Fruit fly (Drosophila melanogaster) whole organism, embryonic: Measurements from ENCODE around the gene CG5087.

ENCODE experiments used
- Abd-B ChIP-seq: fragments of 200-800 bp; sonication (Bioruptor generic); optimal IDR thresholded peaks from 2 replicates; lab custom pipeline; 2018; ENCODE audit warnings: missing biosample characterization, mild to moderate bottlenecking, missing genetic modification characterization, moderate library complexity
- Adf1 ChIP-seq: fragments of 200-800 bp; sonication (Bioruptor generic); IDR thresholded peaks from 2 replicates; pipeline ENCODE4 v1.3.6; 2022; ENCODE audit warnings: missing biosample characterization, missing genetic modification characterization
- Antp ChIP-seq: fragments of 200-800 bp; sonication (Bioruptor generic); optimal IDR thresholded peaks from 3 replicates; lab custom pipeline; 2016; ENCODE audit warnings: missing biosample characterization, missing genetic modification characterization
- Atf6 ChIP-seq: fragments of 200-800 bp; sonication (Bioruptor generic); IDR thresholded peaks from 2 replicates; pipeline ENCODE4 v1.3.6; 2022; ENCODE audit warnings: missing biosample characterization, missing genetic modification characterization
- Bteb2 ChIP-seq: fragments of 200-800 bp; sonication (Bioruptor generic); optimal IDR thresholded peaks from 2 replicates; lab custom pipeline; 2016; ENCODE audit warnings: missing biosample characterization, missing genetic modification characterization
- CG10267 ChIP-seq: fragments of 200-800 bp; sonication (Bioruptor generic); optimal IDR thresholded peaks from 2 replicates; lab custom pipeline; 2018; ENCODE audit warnings: missing biosample characterization, mild to moderate bottlenecking, missing genetic modification characterization, moderate library complexity
- CG10431 ChIP-seq: fragments of 200-800 bp; sonication (Bioruptor generic); optimal IDR thresholded peaks from 3 replicates; lab custom pipeline; 2018; ENCODE audit warnings: missing biosample characterization, mild to moderate bottlenecking, missing genetic modification characterization
- CG10654 ChIP-seq: fragments of 200-800 bp; sonication (Bioruptor generic); optimal IDR thresholded peaks from 2 replicates; lab custom pipeline; 2016; ENCODE audit warnings: missing biosample characterization, missing genetic modification characterization
- CG11504 ChIP-seq: fragments of 200-800 bp; sonication (Bioruptor generic); optimal IDR thresholded peaks from 3 replicates; lab custom pipeline; 2019; ENCODE audit warnings: missing biosample characterization, mild to moderate bottlenecking, missing genetic modification characterization, moderate library complexity
- CG1233 ChIP-seq: fragments of 200-800 bp; sonication (Bioruptor generic); optimal IDR thresholded peaks from 4 replicates; lab custom pipeline; 2018; ENCODE audit warnings: missing biosample characterization, mild to moderate bottlenecking, missing genetic modification characterization
- CG12744 ChIP-seq: fragments of 200-800 bp; sonication (Bioruptor generic); optimal IDR thresholded peaks from 2 replicates; lab custom pipeline; 2016; ENCODE audit warnings: missing biosample characterization, missing genetic modification characterization
- CG12769 ChIP-seq: fragments of 200-800 bp; sonication (Bioruptor generic); optimal IDR thresholded peaks from 2 replicates; lab custom pipeline; 2019; ENCODE audit warnings: missing biosample characterization, mild to moderate bottlenecking, missing genetic modification characterization, moderate library complexity
- CG14050 ChIP-seq: fragments of 200-800 bp; sonication (Bioruptor generic); IDR thresholded peaks from 3 replicates; pipeline ENCODE4 v1.3.6; 2022; ENCODE audit warnings: missing biosample characterization, missing genetic modification characterization
- CG15011 ChIP-seq: fragments of 200-800 bp; sonication (Bioruptor generic); optimal IDR thresholded peaks from 3 replicates; lab custom pipeline; 2018; ENCODE audit warnings: missing biosample characterization, mild to moderate bottlenecking, missing genetic modification characterization
- CG15514 ChIP-seq: fragments of 200-800 bp; sonication (Bioruptor generic); optimal IDR thresholded peaks from 3 replicates; lab custom pipeline; 2017; ENCODE audit warnings: missing biosample characterization, missing genetic modification characterization, mild to moderate bottlenecking, moderate library complexity, missing genetic modification reagents
- CG1792 ChIP-seq: fragments of 200-800 bp; sonication (Bioruptor generic); optimal IDR thresholded peaks from 2 replicates; lab custom pipeline; 2016; ENCODE audit warnings: missing biosample characterization, missing genetic modification characterization
- CG18476 ChIP-seq: fragments of 200-800 bp; sonication (Bioruptor generic); optimal IDR thresholded peaks from 2 replicates; lab custom pipeline; 2016; ENCODE audit warnings: missing biosample characterization, mild to moderate bottlenecking, missing genetic modification characterization
- CG18619 ChIP-seq: fragments of 200-800 bp; sonication (Bioruptor generic); optimal IDR thresholded peaks from 3 replicates; lab custom pipeline; 2017; ENCODE audit warnings: missing biosample characterization, mild to moderate bottlenecking, missing genetic modification characterization
- CG2875 ChIP-seq: fragments of 200-800 bp; sonication (Bioruptor generic); optimal IDR thresholded peaks from 2 replicates; lab custom pipeline; 2017; ENCODE audit warnings: missing biosample characterization, mild to moderate bottlenecking, missing genetic modification characterization, missing genetic modification reagents
- CG32767 ChIP-seq: fragments of 200-800 bp; sonication (Bioruptor generic); IDR thresholded peaks from 2 replicates; pipeline ENCODE4 v1.3.6; 2022; ENCODE audit warnings: missing biosample characterization, missing genetic modification characterization
- CG4404 ChIP-seq: fragments of 200-800 bp; sonication (Bioruptor generic); IDR thresholded peaks from 2 replicates; pipeline ENCODE4 v1.3.6; 2022; ENCODE audit warnings: missing biosample characterization, missing genetic modification characterization
- CG6175 ChIP-seq: fragments of 200-800 bp; sonication (Bioruptor generic); IDR thresholded peaks from 3 replicates; pipeline ENCODE4 v1.3.6; 2022; ENCODE audit warnings: missing biosample characterization, missing genetic modification characterization
- CG8359 ChIP-seq: fragments of 200-800 bp; sonication (Bioruptor generic); optimal IDR thresholded peaks from 2 replicates; lab custom pipeline; 2017; ENCODE audit warnings: missing biosample characterization, mild to moderate bottlenecking, missing genetic modification characterization, borderline replicate concordance
- CG8388 ChIP-seq: fragments of 200-800 bp; sonication (Bioruptor generic); optimal IDR thresholded peaks from 2 replicates; lab custom pipeline; 2019; ENCODE audit warnings: missing biosample characterization, mild to moderate bottlenecking, missing genetic modification characterization, moderate library complexity
- CkIIα-i1 ChIP-seq: fragments of 200-800 bp; sonication (Bioruptor generic); IDR thresholded peaks from 2 replicates; pipeline ENCODE4 v1.3.6; 2022; ENCODE audit warnings: missing biosample characterization, missing genetic modification characterization
- D ChIP-seq, 2 experiments: fragments of 200-800 bp in 1 of 2; fragments of >200 bp in 1 of 2; sonication (Bioruptor generic) in 1 of 2; optimal IDR thresholded peaks; 2 replicates in 1 of 2; 3 replicates in 1 of 2; lab custom pipeline; 2017; ENCODE audit warnings: mild to moderate bottlenecking in 1 of 2, missing biosample characterization in 1 of 2, missing genetic modification characterization in 1 of 2, missing genetic modification reagents in 1 of 2
- Dbx ChIP-seq: fragments of 200-800 bp; sonication (Bioruptor generic); IDR thresholded peaks from 3 replicates; pipeline ENCODE4 v1.3.6; 2022; ENCODE audit warnings: missing biosample characterization, missing genetic modification characterization
- Dfd ChIP-seq, 2 experiments: fragments of >200 bp; optimal IDR thresholded peaks; 2 replicates each; lab custom pipeline; 2017; ENCODE audit warnings: missing biosample characterization in 2 of 2, missing genetic modification characterization in 2 of 2
- Hsf ChIP-seq: fragments of 200-800 bp; sonication (Bioruptor generic); optimal IDR thresholded peaks from 3 replicates; lab custom pipeline; 2016; ENCODE audit warnings: missing biosample characterization, missing genetic modification characterization
- Lhr ChIP-seq: fragments of 200-800 bp; sonication (Bioruptor generic); optimal IDR thresholded peaks from 3 replicates; lab custom pipeline; 2017; ENCODE audit warnings: mild to moderate bottlenecking, missing biosample characterization, missing genetic modification reagents, missing genetic modification characterization
- Lpt ChIP-seq: fragments of >200 bp; optimal IDR thresholded peaks from 2 replicates; lab custom pipeline; 2018; ENCODE audit warnings: missing biosample characterization, missing genetic modification characterization
- Med ChIP-seq: fragments of 200-800 bp; sonication (Bioruptor generic); peaks from one replicate; lab custom pipeline; 2016; ENCODE audit warnings: missing biosample characterization, missing genetic modification characterization, mild to moderate bottlenecking, inconsistent platforms, moderate library complexity
- Meics ChIP-seq: fragments of 200-800 bp; sonication (Bioruptor generic); optimal IDR thresholded peaks from 2 replicates; lab custom pipeline; 2017; ENCODE audit warnings: missing biosample characterization, mild to moderate bottlenecking, missing genetic modification characterization
- Mes4 ChIP-seq: fragments of 200-800 bp; sonication (Bioruptor generic); optimal IDR thresholded peaks from 2 replicates; lab custom pipeline; 2016; ENCODE audit warnings: missing biosample characterization, missing genetic modification characterization
- Mrtf ChIP-seq: fragments of 200-800 bp; sonication (Bioruptor generic); IDR thresholded peaks from 3 replicates; pipeline ENCODE4 v1.3.6; 2022; ENCODE audit warnings: missing biosample characterization, missing genetic modification characterization
- Ravus ChIP-seq: fragments of 200-800 bp; sonication (Bioruptor generic); IDR thresholded peaks from 2 replicates; pipeline ENCODE4 v1.3.6; 2022; ENCODE audit warnings: missing biosample characterization, missing genetic modification characterization
- Trl ChIP-seq, 3 experiments: fragments of >200 bp in 2 of 3; fragments of 200-800 bp in 1 of 3; sonication (Bioruptor generic) in 1 of 3; optimal IDR thresholded peaks; 2 replicates in 1 of 3; 3 replicates in 2 of 3; lab custom pipeline; 2016 to 2017; ENCODE audit warnings: missing biosample characterization in 1 of 3, missing genetic modification characterization in 1 of 3
- ab ChIP-seq: fragments of 200-800 bp; sonication (Bioruptor generic); optimal IDR thresholded peaks from 2 replicates; lab custom pipeline; 2016; ENCODE audit warnings: missing biosample characterization, missing genetic modification characterization
- chif ChIP-seq, 2 experiments: fragments of 200-800 bp; sonication (Bioruptor generic); optimal IDR thresholded peaks; 3 replicates each; lab custom pipeline; 2016; ENCODE audit warnings: missing biosample characterization in 2 of 2, missing genetic modification characterization in 2 of 2
- chn ChIP-seq: fragments of 200-800 bp; sonication (Bioruptor generic); optimal IDR thresholded peaks from 2 replicates; lab custom pipeline; 2016; ENCODE audit warnings: missing biosample characterization, missing genetic modification characterization
- crol ChIP-seq: fragments of 200-800 bp; sonication (Bioruptor generic); IDR thresholded peaks from 2 replicates; pipeline ENCODE4 v1.3.6; 2022; ENCODE audit warnings: missing biosample characterization, missing genetic modification characterization
- dm ChIP-seq: fragments of 200-800 bp; sonication (Bioruptor generic); optimal IDR thresholded peaks from 3 replicates; lab custom pipeline; 2016; ENCODE audit warnings: missing biosample characterization, missing genetic modification characterization
- h ChIP-seq: fragments of >200 bp; optimal IDR thresholded peaks from 2 replicates; lab custom pipeline; 2017
- insv ChIP-seq, 2 experiments: fragments of 200-800 bp; sonication (Bioruptor generic); optimal IDR thresholded peaks; 3 replicates each; lab custom pipeline; 2016 to 2018; ENCODE audit warnings: missing biosample characterization in 2 of 2, missing genetic modification characterization in 2 of 2
- inv ChIP-seq: fragments of 200-800 bp; sonication (Bioruptor generic); IDR thresholded peaks from 2 replicates; pipeline ENCODE4 v1.3.6; 2022; ENCODE audit warnings: missing biosample characterization, missing genetic modification characterization; ENCODE audit not compliant: partially characterized antibody
- lola ChIP-seq, 3 experiments: fragments of >200 bp in 2 of 3; fragments of 200-800 bp in 1 of 3; sonication (Bioruptor generic) in 1 of 3; optimal IDR thresholded peaks; 2 replicates each; lab custom pipeline; 2017 to 2019; ENCODE audit warnings: missing biosample characterization in 3 of 3, missing genetic modification characterization in 3 of 3, mild to moderate bottlenecking in 1 of 3, moderate library complexity in 1 of 3
- maf-S ChIP-seq: fragments of 200-800 bp; sonication (Bioruptor generic); optimal IDR thresholded peaks from 2 replicates; lab custom pipeline; 2016; ENCODE audit warnings: missing biosample characterization, missing genetic modification characterization
- oc ChIP-seq: fragments of 200-800 bp; sonication (Bioruptor generic); optimal IDR thresholded peaks from 2 replicates; lab custom pipeline; 2018; ENCODE audit warnings: missing biosample characterization, mild to moderate bottlenecking, missing genetic modification characterization, moderate library complexity
- salm ChIP-seq: fragments of 200-800 bp; sonication (Bioruptor generic); optimal IDR thresholded peaks from 2 replicates; lab custom pipeline; 2018; ENCODE audit warnings: missing biosample characterization, mild to moderate bottlenecking, missing genetic modification characterization
- sug ChIP-seq: fragments of 200-800 bp; optimal IDR thresholded peaks from 2 replicates; lab custom pipeline; 2019; ENCODE audit warnings: missing biosample characterization, mild to moderate bottlenecking, missing genetic modification characterization, moderate library complexity

Gene CG5087

dm6 chr3L:9045318-9045717 lies 47.3 kb downstream of the CG5087 start (continued):
- TF ChIP-seq dm, result no peak
- no peak for TF ChIP-seq CG8359 (GFP tag; lab: Kevin White, UChicago)
- TF ChIP-seq CG1233 (GFP tag; lab: Kevin White, UChicago), result peak; percentile 62
- TF ChIP-seq Abd-B (GFP tag; lab: Kevin White, UChicago), result peak; percentile 60
- TF ChIP-seq CG10654 (GFP tag; lab: Kevin White, UChicago), result peak; percentile 36
- no peak for TF ChIP-seq Adf1 (GFP tag; lab: Robert Waterston, UW)
- no peak for TF ChIP-seq Lhr
- no peak for TF ChIP-seq crol (GFP tag; lab: Robert Waterston, UW)
- peak; percentile 43 for TF ChIP-seq CG8388 (GFP tag; lab: Kevin White, UChicago)
- peak; percentile 63; the same call in 2 of the 3 replicates for TF ChIP-seq Dbx
- peak; percentile 59 for TF ChIP-seq CG14050 (GFP tag; lab: Robert Waterston, UW)
- peak; percentile 80 for TF ChIP-seq CG11504 (tag; lab: Kevin White, UChicago)
- peak; percentile 67 for TF ChIP-seq chn (GFP tag; lab: Kevin White, UChicago)
- TF ChIP-seq CG15011, result no peak
- TF ChIP-seq Dfd (GFP tag; optimal IDR thresholded peaks at IDR 0.05; lab: Kevin White, UChicago), result no peak
- TF ChIP-seq ab (GFP tag; lab: Kevin White, UChicago), result no peak
- no peak for TF ChIP-seq Trl (optimal IDR thresholded peaks at IDR 0.05; lab: Kevin White, UChicago)
- TF ChIP-seq Trl (GFP tag; optimal IDR thresholded peaks at IDR 0.05; lab: Kevin White, UChicago), result peak; percentile 54
- peak; percentile 22 for TF ChIP-seq CG15514 (GFP tag; lab: Kevin White, UChicago)
- no peak for TF ChIP-seq Lpt (GFP tag; lab: Kevin White, UChicago)
- peak; percentile 48; the same call in 1 of the 2 replicates for TF ChIP-seq Atf6 (GFP tag; lab: Robert Waterston, UW)
- TF ChIP-seq CG18476 (GFP tag; lab: Kevin White, UChicago), result peak; percentile 24
- peak; percentile 95 for TF ChIP-seq Med (GFP tag; lab: Kevin White, UChicago)
- TF ChIP-seq CG12744 (GFP tag; lab: Kevin White, UChicago), result no peak
- TF ChIP-seq maf-S (GFP tag; lab: Kevin White, UChicago), result no peak
- peak; percentile 6 for TF ChIP-seq Mes4 (GFP tag; lab: Kevin White, UChicago)
- no peak for TF ChIP-seq CG18619 (GFP tag; lab: Kevin White, UChicago)
- TF ChIP-seq sug, result no peak
- no peak for TF ChIP-seq D (optimal IDR thresholded peaks at IDR 0.05; lab: Kevin White, UChicago)
- TF ChIP-seq D (GFP tag; optimal IDR thresholded peaks at IDR 0.05; lab: Kevin White, UChicago), result peak; percentile 54
- TF ChIP-seq lola (GFP tag; optimal IDR thresholded peaks at IDR 0.05; lab: Kevin White, UChicago), result peak in 1 of 3 experiments; percentile 50
- peak; percentile 42 for TF ChIP-seq CG12769
- TF ChIP-seq Ravus (GFP tag; lab: Robert Waterston, UW), result peak; percentile 12; the same call in 1 of the 2 replicates
- TF ChIP-seq Antp (GFP tag; lab: Kevin White, UChicago), result peak; percentile 63
- TF ChIP-seq oc (tag; lab: Kevin White, UChicago), result no peak
- peak; percentile 54 for TF ChIP-seq Hsf (GFP tag; lab: Kevin White, UChicago)
- TF ChIP-seq Mrtf (GFP tag; lab: Robert Waterston, UW), result peak; percentile 60; the same call in 2 of the 3 replicates
- TF ChIP-seq Bteb2 (GFP tag; lab: Kevin White, UChicago), result no peak
- peak; percentile 62 for TF ChIP-seq CG1792
- TF ChIP-seq CG2875, result no peak
- no peak for TF ChIP-seq CG10431 (GFP tag; lab: Kevin White, UChicago)
- TF ChIP-seq CG6175 (GFP tag; lab: Robert Waterston, UW), result 0 out of 3 replicates have a peak, but pooled peaks have one; percentile 12
- peak; percentile 41 to 75 for TF ChIP-seq chif (GFP tag; optimal IDR thresholded peaks at IDR 0.05; lab: Kevin White, UChicago)
- TF ChIP-seq CG10267 (tag; lab: Kevin White, UChicago), result peak; percentile 69
- TF ChIP-seq insv (GFP tag; optimal IDR thresholded peaks at IDR 0.05; lab: Kevin White, UChicago), result no peak
- TF ChIP-seq CG32767 (GFP tag; lab: Robert Waterston, UW), result peak; percentile 52; the same call in 1 of the 2 replicates
- no peak for TF ChIP-seq h (lab: Kevin White, UChicago)
- peak; percentile 77 for TF ChIP-seq CG4404 (GFP tag; lab: Robert Waterston, UW)
- no peak for TF ChIP-seq salm (tag; lab: Kevin White, UChicago)
- no peak for TF ChIP-seq inv (GFP tag; lab: Robert Waterston, UW)
- TF ChIP-seq CkIIα-i1, result no peak
- TF ChIP-seq Meics, result peak; percentile 45
